Fruit fly (Drosophila melanogaster): ENCODE measurements around the gene CG5418.

DNA sequence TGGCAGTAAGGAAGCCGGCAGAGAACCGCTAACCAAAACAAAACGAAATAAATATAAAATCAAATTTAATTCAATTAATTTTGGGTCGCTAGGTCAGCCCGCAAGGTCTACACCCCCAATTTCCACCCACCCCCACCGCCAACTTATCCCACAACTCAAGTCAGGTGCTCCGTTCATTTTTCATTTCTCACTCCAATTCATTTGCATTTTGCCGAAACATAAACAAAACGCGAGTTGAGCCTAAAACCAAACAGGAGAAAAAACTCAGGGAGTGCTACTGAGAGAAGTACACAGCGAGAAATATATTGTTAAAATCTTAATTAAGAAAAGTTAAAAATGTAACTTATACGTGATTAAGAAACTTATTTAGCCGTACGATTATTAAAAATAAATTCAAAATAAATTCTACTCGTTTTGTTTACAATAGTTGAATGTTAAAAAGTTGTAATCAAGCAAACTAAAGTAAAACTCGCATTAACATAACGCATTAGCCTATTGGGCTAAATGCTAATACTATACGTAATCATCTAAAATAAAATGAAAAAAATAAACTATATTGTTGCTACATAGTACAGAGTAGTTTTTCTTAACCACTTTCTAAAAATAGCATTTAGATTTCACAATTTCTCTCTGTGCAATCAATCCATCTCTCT is 37.4 kb downstream of the CG5418 start:
- TF ChIP-seq CG15710 (tag; optimal IDR thresholded peaks at IDR 0.05) (no peak), gl (tag; optimal IDR thresholded peaks at IDR 0.05) (no peak), rn (GFP tag; IDR thresholded peaks at IDR 0.05) (no peak), CG17806 (tag; optimal IDR thresholded peaks at IDR 0.05) (no peak), CG9948 (tag; optimal IDR thresholded peaks at IDR 0.05) (no peak)
